Worm (Caenorhabditis elegans) whole organism, L4 larva: ENCODE data around the gene R05G9.5.
A peak's percentile ranks its signal among the peaks of the same experiment; 100 is the strongest.

ENCODE experiments used
- D1046.2 ChIP-seq: fragments of 200-800 bp; sonication (Bioruptor generic); IDR thresholded peaks from 2 replicates; pipeline ENCODE4 v1.3.6; 2022; ENCODE audit warnings: missing genetic modification characterization, missing compliant biosample characterization
- F37D6.2 ChIP-seq: sonication (generic microtip); optimal IDR thresholded peaks from 2 replicates; lab custom pipeline; 2016; ENCODE audit warnings: mild to moderate bottlenecking, missing genetic modification characterization, missing compliant biosample characterization
- F49E8.2 ChIP-seq: sonication (generic microtip); optimal IDR thresholded peaks from 2 replicates; lab custom pipeline; 2016; ENCODE audit warnings: missing compliant biosample characterization, mild to moderate bottlenecking, missing genetic modification characterization, borderline replicate concordance
- Y105C5A.15 ChIP-seq: fragments of 200-800 bp; sonication (Bioruptor generic); IDR thresholded peaks from 2 replicates; pipeline ENCODE4 v1.3.6; 2022; ENCODE audit warnings: missing genetic modification characterization, missing compliant biosample characterization
- aha-1 ChIP-seq: fragments of 150-350 bp; peaks from one replicate; lab custom pipeline; 2014; ENCODE audit warnings: missing biosample characterization, missing genetic modification characterization
- aly-2 ChIP-seq: sonication (generic microtip); optimal IDR thresholded peaks from 2 replicates; lab custom pipeline; 2018; ENCODE audit warnings: missing biosample characterization, missing genetic modification characterization
- ceh-62 ChIP-seq: sonication (generic microtip); optimal IDR thresholded peaks from 2 replicates; lab custom pipeline; 2017; ENCODE audit warnings: missing biosample characterization, missing genetic modification characterization
- daf-16 ChIP-seq, 3 experiments: sonication (generic microtip); optimal IDR thresholded peaks; 2 replicates each; lab custom pipeline; 2016 to 2017; ENCODE audit warnings: missing genetic modification characterization in 3 of 3, missing genetic modification reagents in 3 of 3, mild to moderate bottlenecking in 2 of 3, missing compliant biosample characterization in 2 of 3, missing biosample characterization in 1 of 3, moderate library complexity in 1 of 3
- dmd-6 ChIP-seq: fragments of 200-800 bp; sonication (Bioruptor generic); IDR thresholded peaks from 2 replicates; pipeline ENCODE4 v1.3.6; 2022; ENCODE audit warnings: missing genetic modification reagents, missing genetic modification characterization, missing compliant biosample characterization
- dpl-1 ChIP-seq: fragments of 150-350 bp; optimal IDR thresholded peaks from 2 replicates; lab custom pipeline; 2014; ENCODE audit warnings: missing biosample characterization, missing genetic modification reagents, missing genetic modification characterization
- dve-1 ChIP-seq: sonication (generic microtip); optimal IDR thresholded peaks from 2 replicates; lab custom pipeline; 2017; ENCODE audit warnings: antibody characterized with exemption, mild to moderate bottlenecking, missing genetic modification characterization, missing compliant biosample characterization; ENCODE audit not compliant: insufficient read depth
- egl-43 ChIP-seq: fragments of 200-800 bp; sonication (Bioruptor generic); IDR thresholded peaks from 2 replicates; pipeline ENCODE4 v1.3.6; 2022; ENCODE audit warnings: missing genetic modification reagents, missing genetic modification characterization, missing compliant biosample characterization
- fkh-10 ChIP-seq: fragments of 150-350 bp; optimal IDR thresholded peaks from 2 replicates; lab custom pipeline; 2014; ENCODE audit warnings: missing biosample characterization, missing genetic modification reagents, missing genetic modification characterization
- hlh-11 ChIP-seq: fragments of 200-800 bp; sonication (Bioruptor generic); optimal IDR thresholded peaks from 2 replicates; lab custom pipeline; 2018; ENCODE audit warnings: mild to moderate bottlenecking, missing genetic modification characterization, missing compliant biosample characterization
- hlh-30 ChIP-seq: sonication (generic microtip); optimal IDR thresholded peaks from 2 replicates; lab custom pipeline; 2017; ENCODE audit warnings: antibody characterized with exemption, mild to moderate bottlenecking, missing genetic modification characterization, missing compliant biosample characterization; ENCODE audit not compliant: insufficient read depth
- lin-1 ChIP-seq: fragments of 200-800 bp; sonication (Bioruptor generic); IDR thresholded peaks from 2 replicates; pipeline ENCODE4 v1.3.6; 2022; ENCODE audit warnings: missing genetic modification reagents, missing genetic modification characterization, missing compliant biosample characterization
- lin-13 ChIP-seq: fragments of 150-350 bp; optimal IDR thresholded peaks from 2 replicates; lab custom pipeline; 2014; ENCODE audit warnings: missing biosample characterization, missing genetic modification reagents, missing genetic modification characterization
- lin-15B ChIP-seq: fragments of 150-350 bp; sonication (generic microtip); optimal IDR thresholded peaks from 3 replicates; lab custom pipeline; 2014; ENCODE audit warnings: missing biosample characterization, missing genetic modification characterization
- lin-29 ChIP-seq: fragments of 200-800 bp; sonication (Bioruptor generic); IDR thresholded peaks from 2 replicates; pipeline ENCODE4 v1.3.6; 2022; ENCODE audit warnings: missing genetic modification reagents, missing genetic modification characterization, missing compliant biosample characterization
- lin-38 ChIP-seq: fragments of 200-800 bp; sonication (Bioruptor generic); IDR thresholded peaks from 2 replicates; pipeline ENCODE4 v1.3.6; 2022; ENCODE audit warnings: missing genetic modification reagents, missing genetic modification characterization, missing compliant biosample characterization
- lin-39 ChIP-seq: fragments of 150-350 bp; optimal IDR thresholded peaks from 2 replicates; lab custom pipeline; 2014; ENCODE audit warnings: missing biosample characterization, missing genetic modification reagents, missing genetic modification characterization
- madf-5 ChIP-seq, 2 experiments: fragments of 200-800 bp; sonication (Bioruptor generic); IDR thresholded peaks; 2 replicates each; pipeline ENCODE4 v1.3.6; 2022; ENCODE audit warnings: missing compliant biosample characterization in 2 of 2, missing genetic modification characterization in 2 of 2
- mdl-1 ChIP-seq, 2 experiments: fragments of 150-350 bp in 1 of 2; sonication (generic microtip) in 1 of 2; optimal IDR thresholded peaks; 2 replicates each; lab custom pipeline; 2014 to 2017; ENCODE audit warnings: missing biosample characterization in 2 of 2, missing genetic modification characterization in 2 of 2
- mep-1 ChIP-seq: fragments of 150-350 bp; sonication (generic microtip); optimal IDR thresholded peaks from 3 replicates; lab custom pipeline; 2014; ENCODE audit warnings: missing biosample characterization, missing genetic modification characterization
- mxl-3 ChIP-seq: fragments of 200-800 bp; sonication (Bioruptor generic); optimal IDR thresholded peaks from 2 replicates; lab custom pipeline; 2018; ENCODE audit warnings: mild to moderate bottlenecking, missing genetic modification characterization, missing compliant biosample characterization
- nhr-10 ChIP-seq: fragments of 150-350 bp; optimal IDR thresholded peaks from 2 replicates; lab custom pipeline; 2014; ENCODE audit warnings: missing biosample characterization, missing genetic modification characterization
- nhr-11 ChIP-seq: fragments of 150-350 bp; optimal IDR thresholded peaks from 2 replicates; lab custom pipeline; 2014; ENCODE audit warnings: missing biosample characterization, missing genetic modification characterization
- nhr-237 ChIP-seq: sonication (generic microtip); optimal IDR thresholded peaks from 2 replicates; lab custom pipeline; 2017; ENCODE audit warnings: missing biosample characterization, missing genetic modification characterization
- nhr-42 ChIP-seq: fragments of 200-800 bp; sonication (Bioruptor generic); IDR thresholded peaks from 2 replicates; pipeline ENCODE4 v1.3.6; 2022; ENCODE audit warnings: missing genetic modification characterization, missing compliant biosample characterization
- nhr-6 ChIP-seq: fragments of 150-350 bp; optimal IDR thresholded peaks from 2 replicates; lab custom pipeline; 2014; ENCODE audit warnings: missing biosample characterization, missing genetic modification characterization
- nhr-76 ChIP-seq: fragments of 150-350 bp; optimal IDR thresholded peaks from 2 replicates; lab custom pipeline; 2014; ENCODE audit warnings: missing biosample characterization, missing genetic modification characterization
- pqm-1 ChIP-seq: sonication (generic microtip); optimal IDR thresholded peaks from 2 replicates; lab custom pipeline; 2017; ENCODE audit warnings: missing biosample characterization, missing genetic modification characterization
- rbr-2 ChIP-seq: sonication (generic microtip); optimal IDR thresholded peaks from 2 replicates; lab custom pipeline; 2016; ENCODE audit warnings: missing genotype, missing genetic modification characterization, missing compliant biosample characterization
- saeg-2 ChIP-seq: fragments of 200-800 bp; sonication (Bioruptor generic); IDR thresholded peaks from 2 replicates; pipeline ENCODE4 v1.3.6; 2022; ENCODE audit warnings: missing genetic modification reagents, missing genetic modification characterization, missing compliant biosample characterization
- sdz-12 ChIP-seq: fragments of 200-800 bp; sonication (Bioruptor generic); optimal IDR thresholded peaks from 2 replicates; lab custom pipeline; 2018; ENCODE audit warnings: mild to moderate bottlenecking, missing genetic modification characterization, missing compliant biosample characterization
- skn-1 ChIP-seq: fragments of 150-350 bp; optimal IDR thresholded peaks from 2 replicates; lab custom pipeline; 2014; ENCODE audit warnings: missing biosample characterization, missing genetic modification characterization
- snpc-1.2 ChIP-seq: fragments of 200-800 bp; sonication (Bioruptor generic); IDR thresholded peaks from 2 replicates; pipeline ENCODE4 v1.3.6; 2022; ENCODE audit warnings: missing genetic modification reagents, missing genetic modification characterization, missing compliant biosample characterization
- snpc-4 ChIP-seq: fragments of 150-350 bp; optimal IDR thresholded peaks from 2 replicates; lab custom pipeline; 2014; ENCODE audit warnings: missing biosample characterization, missing genetic modification characterization
- spr-1 ChIP-seq: sonication (generic microtip); optimal IDR thresholded peaks from 2 replicates; lab custom pipeline; 2016; ENCODE audit warnings: mild to moderate bottlenecking, missing genetic modification characterization, missing compliant biosample characterization
- spr-3 ChIP-seq: fragments of 200-800 bp; sonication (Bioruptor generic); optimal IDR thresholded peaks from 2 replicates; lab custom pipeline; 2018; ENCODE audit warnings: mild to moderate bottlenecking, missing genetic modification characterization, missing compliant biosample characterization
- tag-97 ChIP-seq: fragments of 200-800 bp; sonication (Bioruptor generic); IDR thresholded peaks from 2 replicates; pipeline ENCODE4 v1.3.6; 2022; ENCODE audit warnings: missing genetic modification characterization, missing compliant biosample characterization
- tra-1 ChIP-seq: fragments of 200-800 bp; sonication (Bioruptor generic); IDR thresholded peaks from 2 replicates; pipeline ENCODE4 v1.3.6; 2022; ENCODE audit warnings: missing genetic modification reagents, missing genetic modification characterization, missing compliant biosample characterization
- unc-130 ChIP-seq: sonication (generic microtip); optimal IDR thresholded peaks from 2 replicates; lab custom pipeline; 2016; ENCODE audit warnings: missing genetic modification reagents, missing genetic modification characterization, missing compliant biosample characterization
- unc-39 ChIP-seq: sonication (generic microtip); optimal IDR thresholded peaks from 2 replicates; lab custom pipeline; 2017; ENCODE audit warnings: missing biosample characterization, missing genetic modification characterization
- ztf-11 ChIP-seq: fragments of 150-350 bp; optimal IDR thresholded peaks from 2 replicates; lab custom pipeline; 2014; ENCODE audit warnings: missing biosample characterization, missing genetic modification characterization

R05G9.5 gene

ce11 chrII:6493709-6494326 lies 6.2 kb downstream of the R05G9.5 start (continued):
- TF ChIP-seq F37D6.2 (tag; lab: Kevin White, UChicago) (no peak), lin-29 (no peak), nhr-237 (no peak), unc-39 (tag; lab: Kevin White, UChicago) (no peak), spr-3 (GFP tag; lab: Kevin White, UChicago) (no peak), nhr-42 (GFP tag; lab: Robert Waterston, UW) (no peak), mdl-1 (tag; optimal IDR thresholded peaks at IDR 0.05; lab: Kevin White, UChicago) (no peak), F49E8.2 (tag; lab: Kevin White, UChicago) (peak; percentile 26), egl-43 (no peak), dve-1 (no peak), nhr-76 (tag; lab: Kevin White, UChicago) (no peak), tag-97 (GFP tag; lab: Robert Waterston, UW) (no peak), spr-1 (tag; lab: Kevin White, UChicago) (no peak), lin-38 (GFP tag; lab: Robert Waterston, UW) (peak; percentile 49)

ce11 chrII:6493139-6493538 lies 6.9 kb downstream of the R05G9.5 start:
- TF ChIP-seq hlh-11 (tag; lab: Kevin White, UChicago) (no peak), Y105C5A.15 (GFP tag; lab: Robert Waterston, UW) (no peak), tra-1 (GFP tag; lab: Robert Waterston, UW) (no peak), saeg-2 (no peak), F37D6.2 (tag; lab: Kevin White, UChicago) (no peak), pqm-1 (tag; lab: Kevin White, UChicago) (no peak), aha-1 (tag; lab: Kevin White, UChicago) (no peak), skn-1 (tag; lab: Kevin White, UChicago) (no peak), F49E8.2 (tag; lab: Kevin White, UChicago) (no peak), aly-2 (tag; lab: Kevin White, UChicago) (no peak), dmd-6 (GFP tag; lab: Robert Waterston, UW) (no peak), lin-1 (no peak), ceh-62 (tag; lab: Kevin White, UChicago) (no peak), nhr-42 (GFP tag; lab: Robert Waterston, UW) (no peak)
- TF ChIP-seq, all 104 proteins: peak for 0

- TF ChIP-seq spr-3 (GFP tag; lab: Kevin White, UChicago) = no peak
- peak; percentile 64 for TF ChIP-seq rbr-2 (tag; lab: Kevin White, UChicago)
- no peak for TF ChIP-seq lin-39
- TF ChIP-seq lin-13 = peak; percentile 68
- TF ChIP-seq snpc-1.2 (GFP tag; lab: Robert Waterston, UW) = 0 out of 2 replicates have a peak, but pooled peaks have one; percentile 23
- TF ChIP-seq aha-1 (tag; lab: Kevin White, UChicago) = peak; percentile 73
- TF ChIP-seq dpl-1 (GFP tag; lab: Kevin White, UChicago) = peak; percentile 44
- no peak for TF ChIP-seq daf-16 (GFP tag; optimal IDR thresholded peaks at IDR 0.05; lab: Kevin White, UChicago)
- no peak for TF ChIP-seq daf-16 (tag; optimal IDR thresholded peaks at IDR 0.05; lab: Kevin White, UChicago)
- TF ChIP-seq D1046.2 (GFP tag; lab: Robert Waterston, UW) = 0 out of 2 replicates have a peak, but pooled peaks have one; percentile 35
- TF ChIP-seq F37D6.2 (tag; lab: Kevin White, UChicago) = peak; percentile 71
- peak; percentile 82 for TF ChIP-seq egl-43
- peak; percentile 85 for TF ChIP-seq mep-1 (tag; lab: Kevin White, UChicago)
- peak; percentile 22 for TF ChIP-seq hlh-30 (tag; lab: Kevin White, UChicago)
- peak; percentile 77 for TF ChIP-seq hlh-11 (tag; lab: Kevin White, UChicago)
- TF ChIP-seq snpc-4 (tag; lab: Kevin White, UChicago) = peak; percentile 65
- TF ChIP-seq madf-5 (GFP tag; IDR thresholded peaks at IDR 0.05; lab: Robert Waterston, UW) = 0 out of 4 replicates have a peak, but pooled peaks of 1 of the 2 experiments have one; percentile 32
- TF ChIP-seq fkh-10 (GFP tag; lab: Kevin White, UChicago) = peak; percentile 77
- TF ChIP-seq nhr-10 (tag; lab: Kevin White, UChicago) = no peak
- TF ChIP-seq sdz-12 = no peak
- TF ChIP-seq ztf-11 (tag; lab: Kevin White, UChicago) = no peak
- no peak for TF ChIP-seq nhr-6 (tag; lab: Kevin White, UChicago)
- peak; percentile 44 for TF ChIP-seq lin-38 (GFP tag; lab: Robert Waterston, UW)
- peak; percentile 69 for TF ChIP-seq mxl-3 (GFP tag; lab: Kevin White, UChicago)
- TF ChIP-seq lin-15B (tag; lab: Kevin White, UChicago) = no peak
- TF ChIP-seq nhr-11 (tag; lab: Kevin White, UChicago) = peak; percentile 49
- no peak for TF ChIP-seq unc-130 (GFP tag; lab: Kevin White, UChicago)
Measured at ce11 chrII:6491817-6492452, 8.1 kb downstream of the R05G9.5 start, which contains the start of the genes T28D9.11 and T28D9.1. Gene T28D9.11 (minus strand): TSS chrII:6491993. Gene T28D9.1 (plus strand): TSS chrII:6492402.
